Worm (Caenorhabditis elegans) whole organism, L2 larva: ENCODE measurements around the gene ymel-1.

ENCODE experiments used
- C34F6.9 ChIP-seq: fragments of 150-350 bp; optimal IDR thresholded peaks from 2 replicates; lab custom pipeline; 2014; ENCODE audit warnings: missing biosample characterization, missing genetic modification characterization
- F13H6.1 ChIP-seq: sonication (generic microtip); optimal IDR thresholded peaks from 2 replicates; lab custom pipeline; 2016; ENCODE audit warnings: missing genetic modification characterization, missing compliant biosample characterization
- R02D3.7 ChIP-seq: fragments of 150-350 bp; optimal IDR thresholded peaks from 2 replicates; lab custom pipeline; 2014; ENCODE audit warnings: missing biosample characterization, missing genetic modification characterization
- Y55F3AM.14 ChIP-seq: fragments of 200-800 bp; sonication (Bioruptor generic); optimal IDR thresholded peaks from 2 replicates; lab custom pipeline; 2018; ENCODE audit warnings: mild to moderate bottlenecking, missing genetic modification characterization, missing compliant biosample characterization
- alr-1 ChIP-seq: fragments of 150-350 bp; optimal IDR thresholded peaks from 2 replicates; lab custom pipeline; 2014; ENCODE audit warnings: missing biosample characterization, missing genetic modification characterization
- aly-2 ChIP-seq: fragments of 150-350 bp; optimal IDR thresholded peaks from 2 replicates; lab custom pipeline; 2014; ENCODE audit warnings: missing biosample characterization, missing genetic modification characterization
- ama-1 ChIP-seq: fragments of 150-350 bp; optimal IDR thresholded peaks from 2 replicates; lab custom pipeline; 2018; ENCODE audit warnings: inconsistent platforms
- blmp-1 ChIP-seq: sonication (generic microtip); optimal IDR thresholded peaks from 2 replicates; lab custom pipeline; 2017; ENCODE audit warnings: missing genetic modification characterization, mild to moderate bottlenecking, missing compliant biosample characterization, antibody characterized with exemption, moderate library complexity; ENCODE audit not compliant: insufficient read depth
- ceh-16 ChIP-seq: fragments of 150-350 bp; optimal IDR thresholded peaks from 2 replicates; lab custom pipeline; 2014; ENCODE audit warnings: missing biosample characterization, missing genetic modification characterization
- ceh-82 ChIP-seq: fragments of 150-350 bp; optimal IDR thresholded peaks from 2 replicates; lab custom pipeline; 2014; ENCODE audit warnings: missing biosample characterization, missing genetic modification characterization
- crh-2 ChIP-seq: sonication (generic microtip); optimal IDR thresholded peaks from 2 replicates; lab custom pipeline; 2017; ENCODE audit warnings: missing biosample characterization, missing genetic modification characterization
- dmd-4 ChIP-seq: sonication (generic microtip); optimal IDR thresholded peaks from 2 replicates; lab custom pipeline; 2017; ENCODE audit warnings: missing biosample characterization, missing genetic modification characterization
- egl-27 ChIP-seq: sonication (generic microtip); optimal IDR thresholded peaks from 3 replicates; lab custom pipeline; 2017; ENCODE audit warnings: missing biosample characterization, missing genetic modification reagents, missing genetic modification characterization
- elt-3 ChIP-seq: sonication (generic microtip); optimal IDR thresholded peaks from 2 replicates; lab custom pipeline; 2017; ENCODE audit warnings: missing biosample characterization, missing genetic modification characterization
- fos-1 ChIP-seq: fragments of 150-350 bp; optimal IDR thresholded peaks from 2 replicates; lab custom pipeline; 2014; ENCODE audit warnings: missing biosample characterization, missing genetic modification characterization
- lin-11 ChIP-seq: fragments of 150-350 bp; sonication (generic microtip); optimal IDR thresholded peaks from 2 replicates; lab custom pipeline; 2014; ENCODE audit warnings: missing biosample characterization, missing genetic modification characterization, inconsistent platforms, mixed read lengths
- lin-13 ChIP-seq: fragments of 150-350 bp; optimal IDR thresholded peaks from 2 replicates; lab custom pipeline; 2014; ENCODE audit warnings: missing biosample characterization, missing genetic modification reagents, missing genetic modification characterization
- lin-39 ChIP-seq: fragments of 150-350 bp; optimal IDR thresholded peaks from 2 replicates; lab custom pipeline; 2014; ENCODE audit warnings: missing biosample characterization, missing genetic modification reagents, missing genetic modification characterization
- lsy-2 ChIP-seq, 2 experiments: fragments of 150-350 bp in 1 of 2; sonication (generic microtip) in 1 of 2; optimal IDR thresholded peaks; 2 replicates each; lab custom pipeline; 2014 to 2017; ENCODE audit warnings: missing biosample characterization in 2 of 2, missing genetic modification characterization in 2 of 2
- mab-5 ChIP-seq: fragments of 150-350 bp; optimal IDR thresholded peaks from 2 replicates; lab custom pipeline; 2014; ENCODE audit warnings: missing biosample characterization, missing genetic modification characterization
- mbf-1 ChIP-seq: sonication (generic microtip); optimal IDR thresholded peaks from 2 replicates; lab custom pipeline; 2017; ENCODE audit warnings: missing biosample characterization, missing genetic modification characterization
- mdl-1 ChIP-seq, 2 experiments: fragments of 150-350 bp in 1 of 2; sonication (generic microtip) in 1 of 2; optimal IDR thresholded peaks; 2 replicates each; lab custom pipeline; 2017; ENCODE audit warnings: missing biosample characterization in 2 of 2, missing genetic modification characterization in 2 of 2
- nhr-10 ChIP-seq: sonication (generic microtip); optimal IDR thresholded peaks from 2 replicates; lab custom pipeline; 2017; ENCODE audit warnings: missing biosample characterization, missing genetic modification characterization
- nhr-129 ChIP-seq: fragments of 150-350 bp; optimal IDR thresholded peaks from 2 replicates; lab custom pipeline; 2014; ENCODE audit warnings: missing biosample characterization, missing genetic modification characterization
- nhr-21 ChIP-seq: fragments of 150-350 bp; optimal IDR thresholded peaks from 2 replicates; lab custom pipeline; 2014; ENCODE audit warnings: missing biosample characterization, missing genetic modification characterization
- nhr-23 ChIP-seq: fragments of 150-350 bp; optimal IDR thresholded peaks from 2 replicates; lab custom pipeline; 2014; ENCODE audit warnings: missing biosample characterization, missing genetic modification reagents, missing genetic modification characterization
- nhr-25 ChIP-seq: fragments of 150-350 bp; sonication (generic microtip); optimal IDR thresholded peaks from 3 replicates; lab custom pipeline; 2014; ENCODE audit warnings: missing biosample characterization, missing genetic modification characterization
- nhr-6 ChIP-seq: fragments of 150-350 bp; optimal IDR thresholded peaks from 2 replicates; lab custom pipeline; 2014; ENCODE audit warnings: missing biosample characterization, missing genetic modification characterization
- peb-1 ChIP-seq: fragments of 150-350 bp; optimal IDR thresholded peaks from 2 replicates; lab custom pipeline; 2014; ENCODE audit warnings: missing biosample characterization, missing genetic modification characterization
- skn-1 ChIP-seq: sonication (generic microtip); optimal IDR thresholded peaks from 2 replicates; lab custom pipeline; 2017; ENCODE audit warnings: missing biosample characterization, missing genetic modification characterization
- sma-3 ChIP-seq: sonication (generic microtip); optimal IDR thresholded peaks from 2 replicates; lab custom pipeline; 2016; ENCODE audit warnings: missing genetic modification reagents, missing genetic modification characterization, missing compliant biosample characterization
- sma-9 ChIP-seq, 2 experiments: fragments of 150-350 bp in 1 of 2; sonication (generic microtip) in 1 of 2; optimal IDR thresholded peaks; 2 replicates each; lab custom pipeline; 2014 to 2016; ENCODE audit warnings: missing genetic modification characterization in 2 of 2, mild to moderate bottlenecking in 1 of 2, missing biosample characterization in 1 of 2, missing compliant biosample characterization in 1 of 2, missing genetic modification reagents in 1 of 2, moderate library complexity in 1 of 2
- snpc-4 ChIP-seq: fragments of 150-350 bp; optimal IDR thresholded peaks from 2 replicates; lab custom pipeline; 2014; ENCODE audit warnings: missing biosample characterization, missing genetic modification characterization
- unc-39 ChIP-seq: fragments of 150-350 bp; optimal IDR thresholded peaks from 2 replicates; lab custom pipeline; 2014; ENCODE audit warnings: missing biosample characterization, missing genetic modification characterization
- unc-55 ChIP-seq: fragments of 150-350 bp; sonication (generic microtip); optimal IDR thresholded peaks from 3 replicates; lab custom pipeline; 2014; ENCODE audit warnings: missing biosample characterization, missing genetic modification reagents, missing genetic modification characterization
- unc-62 ChIP-seq: fragments of 150-350 bp; optimal IDR thresholded peaks from 2 replicates; lab custom pipeline; 2014; ENCODE audit warnings: missing biosample characterization, missing genetic modification reagents, missing genetic modification characterization
- zag-1 ChIP-seq: fragments of 150-350 bp; optimal IDR thresholded peaks from 2 replicates; lab custom pipeline; 2014; ENCODE audit warnings: missing biosample characterization, missing genetic modification characterization
- ztf-1 ChIP-seq: fragments of 200-800 bp; sonication (Bioruptor generic); conservative IDR thresholded peaks from 2 replicates; pipeline ENCODE4 v1.3.6; 2022; ENCODE audit warnings: missing genetic modification characterization, missing compliant biosample characterization

Gene ymel-1

DNA sequence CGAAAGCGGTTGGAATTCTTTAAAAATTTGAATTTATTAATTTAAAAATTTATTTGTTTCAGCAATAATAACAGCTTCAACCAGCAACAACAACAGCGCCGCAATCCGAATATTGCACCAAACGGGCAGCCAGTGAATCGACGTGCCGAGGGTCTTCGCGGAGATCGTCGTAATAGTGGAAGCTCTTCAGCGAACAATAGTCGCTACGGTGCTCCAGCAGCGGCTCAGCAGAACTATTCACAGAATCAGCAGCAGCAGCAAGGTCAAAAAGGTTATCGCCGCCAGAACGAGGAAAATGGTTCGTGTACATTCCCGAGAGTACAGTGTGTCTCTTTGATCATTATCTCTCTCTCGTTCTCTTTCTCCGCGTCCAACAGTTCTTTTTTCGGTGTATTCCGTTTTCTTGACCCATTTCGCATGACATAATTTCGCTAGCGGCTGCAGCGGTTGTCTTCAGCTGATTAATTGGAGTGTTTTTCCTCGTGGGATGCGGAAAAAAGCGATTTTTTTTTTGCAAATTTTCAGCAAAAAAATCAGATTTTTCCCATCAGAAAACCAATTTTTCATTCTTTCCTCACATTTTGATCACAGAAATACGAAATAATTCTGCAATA is 47.1 kb downstream of the ymel-1 start:
- TF ChIP-seq unc-62 (GFP tag; lab: Kevin White, UChicago) = no peak
- TF ChIP-seq ztf-1 = no peak
- TF ChIP-seq, all 48 proteins: peak for 0

DNA sequence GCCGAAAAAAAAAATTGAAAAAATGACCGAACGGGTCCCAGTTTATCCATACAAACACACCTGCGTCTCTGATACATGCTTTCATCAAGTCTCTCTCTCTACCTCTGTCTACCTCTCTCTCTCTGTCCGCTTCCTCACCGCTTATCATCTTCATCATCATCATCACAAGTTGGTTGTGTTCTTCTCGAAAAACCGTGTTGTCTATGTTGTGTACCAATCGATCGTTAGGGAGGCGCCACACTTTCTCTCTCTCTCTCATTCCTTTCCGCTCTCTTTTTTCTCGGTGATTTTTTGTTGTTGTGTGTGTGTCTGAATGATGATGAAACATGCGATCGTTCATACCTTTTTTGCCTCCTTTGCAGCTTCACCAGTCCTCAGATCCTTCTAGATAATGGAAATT is 47.7 kb downstream of the ymel-1 start:
- TF ChIP-seq lsy-2 (tag; optimal IDR thresholded peaks at IDR 0.05; lab: Kevin White, UChicago) (peak in 1 of 2 experiments; percentile 53), fos-1 (peak; percentile 64), mdl-1 (tag; optimal IDR thresholded peaks at IDR 0.05; lab: Kevin White, UChicago) (no peak), lin-39 (tag; lab: Kevin White, UChicago) (no peak), unc-39 (tag; lab: Kevin White, UChicago) (no peak), lin-11 (tag; lab: Kevin White, UChicago) (no peak), nhr-6 (tag; lab: Kevin White, UChicago) (no peak), nhr-10 (tag; lab: Kevin White, UChicago) (no peak), unc-55 (no peak), nhr-25 (tag; lab: Kevin White, UChicago) (peak; percentile 68), ama-1 (lab: Kevin White, UChicago) (no peak), crh-2 (tag; lab: Kevin White, UChicago) (peak; percentile 43), sma-3 (peak; percentile 51), nhr-129 (tag; lab: Kevin White, UChicago) (peak; percentile 77), egl-27 (tag; lab: Kevin White, UChicago) (no peak), sma-9 (GFP tag; optimal IDR thresholded peaks at IDR 0.05; lab: Kevin White, UChicago) (peak; percentile 12), sma-9 (tag; optimal IDR thresholded peaks at IDR 0.05; lab: Kevin White, UChicago) (no peak), dmd-4 (tag; lab: Kevin White, UChicago) (no peak), C34F6.9 (tag; lab: Kevin White, UChicago) (peak; percentile 40), lin-13 (peak; percentile 2), skn-1 (peak; percentile 3), R02D3.7 (tag; lab: Kevin White, UChicago) (no peak), F13H6.1 (tag; lab: Kevin White, UChicago) (peak; percentile 10), nhr-21 (peak; percentile 29), alr-1 (tag; lab: Kevin White, UChicago) (no peak), blmp-1 (tag; lab: Kevin White, UChicago) (peak; percentile 17)

DNA sequence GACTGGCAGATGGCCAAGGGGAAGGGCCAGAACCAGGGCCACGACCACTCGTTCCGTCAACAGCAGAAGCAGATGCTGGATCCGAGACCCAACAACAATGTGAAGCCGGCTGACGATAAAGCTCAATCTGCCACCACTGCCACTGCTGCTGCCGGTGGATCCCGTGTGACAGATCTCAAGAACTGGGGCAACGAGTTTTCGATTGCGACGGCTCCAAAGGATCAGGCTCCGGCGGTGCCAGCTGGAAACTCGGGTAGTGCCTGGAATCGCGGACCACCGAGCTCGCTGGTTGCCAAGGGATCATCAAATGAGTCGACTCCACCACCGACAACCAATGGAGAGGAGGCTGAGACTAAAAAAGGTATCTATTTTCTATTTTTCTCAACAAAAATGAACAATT is 48.5 kb downstream of the ymel-1 start:
- TF ChIP-seq nhr-6 (tag; lab: Kevin White, UChicago) (no peak), nhr-129 (tag; lab: Kevin White, UChicago) (no peak), snpc-4 (no peak), fos-1 (no peak), lin-11 (tag; lab: Kevin White, UChicago) (no peak), lsy-2 (tag; optimal IDR thresholded peaks at IDR 0.05; lab: Kevin White, UChicago) (no peak), ceh-16 (no peak), sma-9 (GFP tag; optimal IDR thresholded peaks at IDR 0.05; lab: Kevin White, UChicago) (no peak), sma-9 (tag; optimal IDR thresholded peaks at IDR 0.05; lab: Kevin White, UChicago) (no peak), elt-3 (tag; lab: Kevin White, UChicago) (no peak), mab-5 (tag; lab: Kevin White, UChicago) (no peak), Y55F3AM.14 (GFP tag; lab: Kevin White, UChicago) (no peak), aly-2 (tag; lab: Kevin White, UChicago) (no peak), nhr-23 (tag; lab: Kevin White, UChicago) (no peak), ceh-82 (tag; lab: Kevin White, UChicago) (no peak), mbf-1 (tag; lab: Kevin White, UChicago) (no peak), skn-1 (no peak), zag-1 (tag; lab: Kevin White, UChicago) (no peak)
- TF ChIP-seq, all 48 proteins: peak for 0

DNA sequence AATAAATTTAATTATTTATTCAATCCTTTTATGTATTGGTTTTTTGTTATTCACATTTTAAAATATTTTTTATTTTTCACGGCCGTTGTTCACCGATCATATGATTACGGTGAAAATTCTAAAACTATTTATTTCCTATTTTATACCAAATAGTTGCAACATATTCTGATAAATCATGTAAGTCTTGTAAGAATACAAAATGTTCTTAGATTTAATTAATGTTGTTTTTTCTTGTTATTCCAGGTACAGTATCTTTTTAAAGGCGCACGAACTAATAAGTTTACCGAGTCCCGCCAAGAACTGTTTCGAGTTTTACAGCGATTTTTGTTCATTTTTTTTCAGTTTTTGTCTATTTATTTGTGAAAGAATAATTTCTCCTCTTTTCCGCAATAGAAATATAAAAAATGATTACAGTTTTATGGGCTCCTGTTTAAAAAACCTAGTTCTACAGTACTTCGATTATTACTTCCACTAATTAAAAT is 53.7 kb downstream of the ymel-1 start, which contains the start of gene D2045.5:
D2045.5 (minus strand) TSS at position 51 of the 482 bp plus-strand sequence.
- TF ChIP-seq peb-1 (tag; lab: Kevin White, UChicago) (no peak), crh-2 (tag; lab: Kevin White, UChicago) (no peak), alr-1 (tag; lab: Kevin White, UChicago) (no peak), elt-3 (tag; lab: Kevin White, UChicago) (no peak)
